Fruit fly (Drosophila melanogaster): ENCODE data around the gene CG13931.

The CG13931 gene

dm6 chr3L:1746338-1747199, 44.4 kb upstream of the CG13931 start, which contains the start of gene CG13921 (continued):
- TF ChIP-seq lz (GFP tag; optimal IDR thresholded peaks at IDR 0.05) (peak; percentile 100), CG34406 (GFP tag; optimal IDR thresholded peaks at IDR 0.05) (peak; percentile 99), Hr39 (GFP tag; optimal IDR thresholded peaks at IDR 0.05) (peak; percentile 99), CG4318 (GFP tag; optimal IDR thresholded peaks at IDR 0.05) (peak; percentile 99), Eip78C (GFP tag) (peak; percentile 100), topi (GFP tag; optimal IDR thresholded peaks at IDR 0.05) (peak; percentile 100), Ets96B (tag; optimal IDR thresholded peaks at IDR 0.05) (peak; percentile 100), fd59A (GFP tag; optimal IDR thresholded peaks at IDR 0.05) (peak; percentile 100), cyc (GFP tag; optimal IDR thresholded peaks at IDR 0.05) (peak; percentile 100), fkh (GFP tag; optimal IDR thresholded peaks at IDR 0.05) (peak; percentile 91), net (GFP tag; optimal IDR thresholded peaks at IDR 0.05) (peak; percentile 99), dsx (GFP tag; optimal IDR thresholded peaks at IDR 0.05; ENCODE audit: poor library complexity, severe bottlenecking) (peak; percentile 99), CG1621 (tag; optimal IDR thresholded peaks at IDR 0.05) (peak; percentile 100), CG16779 (tag; optimal IDR thresholded peaks at IDR 0.05) (peak; percentile 93), fd85E (GFP tag; optimal IDR thresholded peaks at IDR 0.05) (peak; percentile 98), CG6854 (GFP tag; optimal IDR thresholded peaks at IDR 0.05) (peak; percentile 99), CG32006 (GFP tag; optimal IDR thresholded peaks at IDR 0.05) (peak; percentile 100), esn (GFP tag; optimal IDR thresholded peaks at IDR 0.05) (peak; percentile 100), CG6808 (GFP tag; optimal IDR thresholded peaks at IDR 0.05) (peak; percentile 99), Met (GFP tag; optimal IDR thresholded peaks at IDR 0.05) (peak; percentile 99), CG6163 (GFP tag; IDR thresholded peaks at IDR 0.05) (peak; percentile 100), eg (GFP tag; IDR thresholded peaks at IDR 0.05) (peak; percentile 100)

dm6 chr3L:1745432-1745831, 43.2 kb upstream of the CG13931 start:
- TF ChIP-seq svp (GFP tag) (no peak), vri (GFP tag; optimal IDR thresholded peaks at IDR 0.05) (peak; percentile 34)

DNA sequence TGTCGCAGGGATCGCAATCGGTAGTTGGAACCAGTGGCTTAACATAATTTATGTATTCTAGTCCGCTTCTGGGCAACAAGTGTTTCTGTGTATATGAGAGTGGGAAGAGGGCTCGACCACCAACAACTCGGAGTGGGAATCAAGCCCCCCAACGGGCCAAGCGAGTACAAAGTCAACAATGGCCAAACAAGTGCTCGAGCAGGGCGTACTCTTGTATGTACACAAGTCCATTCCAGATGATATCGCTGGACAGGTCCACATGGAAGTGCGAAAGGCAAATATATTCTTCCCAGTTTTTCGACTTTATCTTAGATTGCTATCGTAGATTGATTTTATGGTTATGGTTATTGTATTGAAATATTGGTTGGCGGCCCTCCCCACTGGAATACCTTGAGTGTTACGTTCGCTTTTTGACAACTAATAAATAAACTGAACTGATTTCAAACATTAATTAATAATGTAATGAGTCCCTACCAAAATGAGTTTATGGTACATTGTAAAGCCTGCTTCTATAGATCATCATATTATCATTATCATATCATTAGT, 40.4 kb upstream of the CG13931 start:
- TF ChIP-seq fkh (GFP tag; optimal IDR thresholded peaks at IDR 0.05): peak; percentile 90
- TF ChIP-seq CG6792 (GFP tag; optimal IDR thresholded peaks at IDR 0.05): no peak
- TF ChIP-seq CG9139 (GFP tag; optimal IDR thresholded peaks at IDR 0.05): no peak
- TF ChIP-seq CG6276 (GFP tag; optimal IDR thresholded peaks at IDR 0.05): no peak
- no peak for TF ChIP-seq OdsH (GFP tag; optimal IDR thresholded peaks at IDR 0.05)
- TF ChIP-seq CG1621 (tag; optimal IDR thresholded peaks at IDR 0.05): no peak
- no peak for TF ChIP-seq CG7368 (GFP tag; optimal IDR thresholded peaks at IDR 0.05)
- peak; percentile 11 for TF ChIP-seq fd59A (GFP tag; optimal IDR thresholded peaks at IDR 0.05)
- no peak for TF ChIP-seq CG3919 (GFP tag; optimal IDR thresholded peaks at IDR 0.05)
- peak; percentile 45 for TF ChIP-seq Eip78C (GFP tag)
- TF ChIP-seq Eip93F (GFP tag; optimal IDR thresholded peaks at IDR 0.05): no peak
- TF ChIP-seq achi (GFP tag; optimal IDR thresholded peaks at IDR 0.05): no peak
- no peak for TF ChIP-seq CG8319 (GFP tag; optimal IDR thresholded peaks at IDR 0.05)
- TF ChIP-seq Sox102F (GFP tag; optimal IDR thresholded peaks at IDR 0.05): no peak
- no peak for TF ChIP-seq Smox (GFP tag; optimal IDR thresholded peaks at IDR 0.05)
- TF ChIP-seq svp (GFP tag): peak; percentile 43
- no peak for TF ChIP-seq cyc (GFP tag; optimal IDR thresholded peaks at IDR 0.05)
